Worm (Caenorhabditis elegans): ENCODE measurements around the gene aat-8.

DNA sequence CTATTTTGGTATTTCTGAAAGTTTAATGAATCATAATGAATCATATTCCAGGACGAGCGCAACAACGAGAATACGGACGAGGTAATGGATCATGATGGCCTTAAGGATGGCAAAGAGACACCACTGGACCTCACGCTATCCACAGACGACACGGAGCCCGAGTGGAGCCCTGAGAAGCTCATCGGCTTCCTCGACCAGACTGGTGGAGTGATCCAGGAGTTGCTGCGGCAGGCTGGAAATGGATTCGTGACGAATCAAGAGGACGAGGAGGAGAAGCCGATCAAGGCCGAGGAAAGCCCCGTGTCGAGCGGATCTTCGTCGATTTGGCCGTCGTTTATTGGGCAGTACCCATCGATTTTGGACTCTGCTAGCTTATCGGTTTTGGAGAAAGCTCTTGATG, 5.3 kb downstream of the aat-8 start:
- no peak for TF ChIP-seq flt-1 (GFP tag; IDR thresholded peaks at IDR 0.05)
- TF ChIP-seq ets-7 (tag; optimal IDR thresholded peaks at IDR 0.05): no peak
- TF ChIP-seq hmbx-1 (tag; optimal IDR thresholded peaks at IDR 0.05): no peak
- no peak for TF ChIP-seq ama-1 (optimal IDR thresholded peaks at IDR 0.05)
- TF ChIP-seq tbx-11 (GFP tag; IDR thresholded peaks at IDR 0.05): no peak
- no peak for TF ChIP-seq B0310.2 (tag; optimal IDR thresholded peaks at IDR 0.05)
- TF ChIP-seq sea-1 (GFP tag; conservative IDR thresholded peaks at IDR 0.05): no peak
- TF ChIP-seq aly-1 (tag; optimal IDR thresholded peaks at IDR 0.05): no peak
- TF ChIP-seq ceh-36 (tag; optimal IDR thresholded peaks at IDR 0.05): no peak
- no peak for TF ChIP-seq F13C5.2 (tag; optimal IDR thresholded peaks at IDR 0.05)
- no peak for TF ChIP-seq ceh-13 (GFP tag; optimal IDR thresholded peaks at IDR 0.05)
- TF ChIP-seq pes-1 (GFP tag; IDR thresholded peaks at IDR 0.05): no peak

All from whole organism, early embryonic.